Worm (Caenorhabditis elegans) whole organism, early embryonic: ENCODE data around the gene srx-115.

Source experiments
- B0310.2 ChIP-seq: sonication (generic microtip); optimal IDR thresholded peaks from 2 replicates; lab custom pipeline; 2016; ENCODE audit warnings: mild to moderate bottlenecking, missing genetic modification characterization, missing compliant biosample characterization
- aly-1 ChIP-seq: sonication (generic microtip); optimal IDR thresholded peaks from 2 replicates; lab custom pipeline; 2016; ENCODE audit warnings: missing genetic modification characterization, missing compliant biosample characterization
- ama-1 ChIP-seq: fragments of 150-350 bp; optimal IDR thresholded peaks from 2 replicates; lab custom pipeline; 2014
- ceh-36 ChIP-seq: sonication (generic microtip); optimal IDR thresholded peaks from 2 replicates; lab custom pipeline; 2016; ENCODE audit warnings: missing genetic modification characterization, inconsistent platforms, missing compliant biosample characterization
- ets-7 ChIP-seq: sonication (generic microtip); optimal IDR thresholded peaks from 2 replicates; lab custom pipeline; 2016; ENCODE audit warnings: missing genotype, missing genetic modification characterization, missing compliant biosample characterization
- flt-1 ChIP-seq: fragments of 200-800 bp; sonication (Bioruptor generic); IDR thresholded peaks from 2 replicates; pipeline ENCODE4 v1.3.6; 2022; ENCODE audit warnings: missing genetic modification characterization, missing compliant biosample characterization
- hmbx-1 ChIP-seq: sonication (generic microtip); optimal IDR thresholded peaks from 2 replicates; lab custom pipeline; 2016; ENCODE audit warnings: mild to moderate bottlenecking, missing genetic modification characterization, missing compliant biosample characterization
- pes-1 ChIP-seq: fragments of 200-800 bp; sonication (Bioruptor generic); IDR thresholded peaks from 2 replicates; pipeline ENCODE4 v1.3.6; 2022; ENCODE audit warnings: missing genetic modification reagents, missing genetic modification characterization, missing compliant biosample characterization
- sea-1 ChIP-seq: fragments of 200-800 bp; sonication (Bioruptor generic); conservative IDR thresholded peaks from 2 replicates; pipeline ENCODE4 v1.3.6; 2022; ENCODE audit warnings: missing genetic modification characterization, missing compliant biosample characterization
- tbx-11 ChIP-seq: fragments of 200-800 bp; sonication (Bioruptor generic); IDR thresholded peaks from 2 replicates; pipeline ENCODE4 v1.3.6; 2022; ENCODE audit warnings: missing genetic modification characterization, missing compliant biosample characterization
- tbx-37 ChIP-seq: fragments of 200-800 bp; sonication (Bioruptor generic); conservative IDR thresholded peaks from 2 replicates; pipeline ENCODE4 v1.3.6; 2022; ENCODE audit warnings: missing genetic modification reagents, missing genetic modification characterization, missing compliant biosample characterization
- tra-4 ChIP-seq: sonication (generic microtip); optimal IDR thresholded peaks from 2 replicates; lab custom pipeline; 2017; ENCODE audit warnings: missing genetic modification characterization, missing compliant biosample characterization

DNA sequence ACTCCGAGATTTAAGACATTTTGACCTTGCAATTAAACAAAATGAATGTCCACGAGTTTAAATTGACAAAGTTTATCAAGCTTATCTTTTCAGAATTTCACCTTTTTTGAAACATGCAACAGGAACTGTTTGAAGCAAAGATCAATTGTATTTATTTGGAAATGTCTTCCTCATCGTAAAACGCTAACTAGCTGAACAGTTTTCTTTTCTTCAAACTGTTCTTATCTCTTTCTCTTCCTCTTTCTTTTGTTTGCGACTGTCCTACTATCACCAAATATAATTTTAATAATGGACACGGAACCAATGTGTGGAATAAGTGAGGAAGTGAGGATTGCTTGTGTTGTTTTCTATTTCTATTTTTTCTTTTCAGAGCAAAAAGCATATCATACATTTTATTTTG is 38.8 kb upstream of the srx-115 start, which contains the start of gene ZC196.4:
- no peak for TF ChIP-seq flt-1 (GFP tag; lab: Robert Waterston, UW)
- no peak for TF ChIP-seq ets-7 (tag; lab: Kevin White, UChicago)
- no peak for TF ChIP-seq ama-1 (lab: Kevin White, UChicago)
- no peak for TF ChIP-seq aly-1 (tag; lab: Kevin White, UChicago)
- TF ChIP-seq sea-1 = no peak
- TF ChIP-seq pes-1 (GFP tag; lab: Robert Waterston, UW) = no peak
- no peak for TF ChIP-seq hmbx-1 (tag; lab: Kevin White, UChicago)
- TF ChIP-seq tbx-37 (GFP tag; lab: Robert Waterston, UW) = no peak
- no peak for TF ChIP-seq tbx-11
- TF ChIP-seq B0310.2 (tag; lab: Kevin White, UChicago) = no peak
- TF ChIP-seq tra-4 (tag; lab: Kevin White, UChicago) = no peak
- no peak for TF ChIP-seq ceh-36 (tag; lab: Kevin White, UChicago)
